Worm (Caenorhabditis elegans) whole organism, L4/young adult: ENCODE results near the gene nhr-270.
"Not testable (repeated sequence)": the region's sequence is repeated elsewhere in the genome, so short reads cannot be mapped to it uniquely, and the experiment has no call there.

Experiments
- W03F9.2 ChIP-seq: fragments of 150-350 bp; optimal IDR thresholded peaks from 2 replicates; lab custom pipeline; 2014; ENCODE audit warnings: missing biosample characterization, missing genetic modification characterization
- dao-5 ChIP-seq: sonication (generic microtip); optimal IDR thresholded peaks from 2 replicates; lab custom pipeline; 2016; ENCODE audit warnings: missing genotype, missing genetic modification characterization, moderate library complexity, missing compliant biosample characterization

- not testable (repeated sequence) for TF ChIP-seq W03F9.2, dao-5 (tag; lab: Kevin White, UChicago)
Measured at ce11 chrV:838984-839471, 34.5 kb upstream of the nhr-270 start, which contains the start of the genes K09C6.7 and K09C6.10.
